Fruit fly (Drosophila melanogaster) whole organism, embryonic: Measurements from ENCODE around the gene Mrgn1.

Source experiments
- CG10654 ChIP-seq: fragments of 200-800 bp; sonication (Bioruptor generic); optimal IDR thresholded peaks from 2 replicates; lab custom pipeline; 2016; ENCODE audit warnings: missing biosample characterization, missing genetic modification characterization
- CG11093 ChIP-seq: fragments of 200-800 bp; sonication (Bioruptor generic); IDR thresholded peaks from 3 replicates; pipeline ENCODE4 v1.3.6; 2022; ENCODE audit warnings: missing biosample characterization, missing genetic modification characterization
- CG11398 ChIP-seq: fragments of 200-800 bp; sonication (Bioruptor generic); optimal IDR thresholded peaks from 2 replicates; lab custom pipeline; 2016; ENCODE audit warnings: missing biosample characterization, missing genetic modification characterization
- CG11723 ChIP-seq: fragments of 200-800 bp; sonication (Bioruptor generic); optimal IDR thresholded peaks from 2 replicates; lab custom pipeline; 2017; ENCODE audit warnings: missing biosample characterization, mild to moderate bottlenecking, missing genetic modification characterization
- CG12236 ChIP-seq: fragments of 200-800 bp; sonication (Bioruptor generic); optimal IDR thresholded peaks from 2 replicates; lab custom pipeline; 2016; ENCODE audit warnings: missing biosample characterization, missing genetic modification characterization
- CG13287 ChIP-seq: fragments of 200-800 bp; sonication (Bioruptor generic); IDR thresholded peaks from 2 replicates; pipeline ENCODE4 v1.3.6; 2022; ENCODE audit warnings: missing biosample characterization, missing genetic modification characterization; ENCODE audit not compliant: partially characterized antibody
- CG13296 ChIP-seq: fragments of 200-800 bp; sonication (Bioruptor generic); optimal IDR thresholded peaks from 3 replicates; lab custom pipeline; 2018; ENCODE audit warnings: missing biosample characterization, mild to moderate bottlenecking, missing genetic modification characterization
- CG14050 ChIP-seq: fragments of 200-800 bp; sonication (Bioruptor generic); IDR thresholded peaks from 3 replicates; pipeline ENCODE4 v1.3.6; 2022; ENCODE audit warnings: missing biosample characterization, missing genetic modification characterization
- CG17361 ChIP-seq: fragments of 200-800 bp; sonication (Bioruptor generic); IDR thresholded peaks from 3 replicates; pipeline ENCODE4 v1.3.6; 2022; ENCODE audit warnings: missing biosample characterization, missing genetic modification characterization
- CG18262 ChIP-seq: fragments of 200-800 bp; optimal IDR thresholded peaks from 3 replicates; lab custom pipeline; 2019; ENCODE audit warnings: missing biosample characterization, mild to moderate bottlenecking, missing genetic modification characterization, moderate library complexity
- CG3163 ChIP-seq: fragments of 200-800 bp; sonication (Bioruptor generic); optimal IDR thresholded peaks from 3 replicates; lab custom pipeline; 2016; ENCODE audit warnings: missing biosample characterization, missing genetic modification characterization
- CG32767 ChIP-seq: fragments of 200-800 bp; sonication (Bioruptor generic); IDR thresholded peaks from 2 replicates; pipeline ENCODE4 v1.3.6; 2022; ENCODE audit warnings: missing biosample characterization, missing genetic modification characterization
- CG33213 ChIP-seq: fragments of 200-800 bp; sonication (Bioruptor generic); optimal IDR thresholded peaks from 3 replicates; lab custom pipeline; 2016; ENCODE audit warnings: missing biosample characterization, missing genetic modification characterization
- CG4404 ChIP-seq: fragments of 200-800 bp; sonication (Bioruptor generic); IDR thresholded peaks from 2 replicates; pipeline ENCODE4 v1.3.6; 2022; ENCODE audit warnings: missing biosample characterization, missing genetic modification characterization
- CG4730 ChIP-seq: fragments of 200-800 bp; sonication (Bioruptor generic); IDR thresholded peaks from 2 replicates; pipeline ENCODE4 v1.3.6; 2022; ENCODE audit warnings: missing biosample characterization, missing genetic modification characterization
- CG8281 ChIP-seq: fragments of 200-800 bp; sonication (Bioruptor generic); optimal IDR thresholded peaks from 2 replicates; lab custom pipeline; 2018; ENCODE audit warnings: missing biosample characterization, mild to moderate bottlenecking, missing genetic modification characterization, moderate library complexity
- CG9609 ChIP-seq: fragments of 200-800 bp; sonication (Bioruptor generic); optimal IDR thresholded peaks from 3 replicates; lab custom pipeline; 2016; ENCODE audit warnings: missing biosample characterization, missing genetic modification characterization
- D19B ChIP-seq: fragments of 200-800 bp; sonication (Bioruptor generic); optimal IDR thresholded peaks from 2 replicates; lab custom pipeline; 2017; ENCODE audit warnings: missing biosample characterization, mild to moderate bottlenecking, missing genetic modification characterization
- Dref ChIP-seq: fragments of 200-800 bp; sonication (Bioruptor generic); IDR thresholded peaks from 2 replicates; pipeline ENCODE4 v1.3.6; 2022; ENCODE audit warnings: missing biosample characterization, missing genetic modification characterization
- GATAe ChIP-seq: fragments of 200-800 bp; sonication (Bioruptor generic); conservative IDR thresholded peaks from 2 replicates; pipeline ENCODE4 v1.3.6; 2022; ENCODE audit warnings: missing biosample characterization, missing genetic modification characterization
- Hey ChIP-seq: fragments of 200-800 bp; sonication (Bioruptor generic); optimal IDR thresholded peaks from 3 replicates; lab custom pipeline; 2018; ENCODE audit warnings: missing biosample characterization, mild to moderate bottlenecking, missing genetic modification characterization
- Jarid2 ChIP-seq: fragments of 200-800 bp; sonication (Bioruptor generic); optimal IDR thresholded peaks from 3 replicates; lab custom pipeline; 2017; ENCODE audit warnings: mild to moderate bottlenecking, missing biosample characterization, missing genetic modification reagents, missing genetic modification characterization
- Lhr ChIP-seq: fragments of 200-800 bp; sonication (Bioruptor generic); optimal IDR thresholded peaks from 3 replicates; lab custom pipeline; 2017; ENCODE audit warnings: mild to moderate bottlenecking, missing biosample characterization, missing genetic modification reagents, missing genetic modification characterization
- MTF-1 ChIP-seq: fragments of 200-800 bp; sonication (Bioruptor generic); optimal IDR thresholded peaks from 2 replicates; lab custom pipeline; 2018; ENCODE audit warnings: missing biosample characterization, mild to moderate bottlenecking, missing genetic modification characterization, borderline replicate concordance
- Max ChIP-seq: fragments of 200-800 bp; sonication (Bioruptor generic); optimal IDR thresholded peaks from 2 replicates; lab custom pipeline; 2016; ENCODE audit warnings: missing biosample characterization, mild to moderate bottlenecking, missing genetic modification characterization
- Optix ChIP-seq: fragments of 200-800 bp; sonication (Bioruptor generic); IDR thresholded peaks from 3 replicates; pipeline ENCODE4 v1.3.6; 2022; ENCODE audit warnings: missing biosample characterization, missing genetic modification characterization
- Ptx1 ChIP-seq: fragments of 200-800 bp; sonication (Bioruptor generic); IDR thresholded peaks from 2 replicates; pipeline ENCODE4 v1.3.6; 2022; ENCODE audit warnings: missing biosample characterization, missing genetic modification characterization
- Rfx ChIP-seq: fragments of 200-800 bp; sonication (Bioruptor generic); IDR thresholded peaks from 2 replicates; pipeline ENCODE4 v1.3.6; 2022; ENCODE audit warnings: missing biosample characterization, missing genetic modification characterization
- Rx ChIP-seq: fragments of 200-800 bp; sonication (Bioruptor generic); IDR thresholded peaks from 2 replicates; pipeline ENCODE4 v1.3.6; 2022; ENCODE audit warnings: missing biosample characterization, missing genetic modification characterization
- Side ChIP-seq: fragments of 200-800 bp; sonication (Bioruptor generic); optimal IDR thresholded peaks from 2 replicates; lab custom pipeline; 2016; ENCODE audit warnings: missing biosample characterization, missing genetic modification characterization
- Xrp1 ChIP-seq: fragments of 200-800 bp; sonication (Bioruptor generic); IDR thresholded peaks from 2 replicates; pipeline ENCODE4 v1.3.6; 2022; ENCODE audit warnings: missing biosample characterization, missing genetic modification characterization
- YL-1 ChIP-seq: fragments of 200-800 bp; sonication (Bioruptor generic); optimal IDR thresholded peaks from 3 replicates; lab custom pipeline; 2017; ENCODE audit warnings: missing biosample characterization, mild to moderate bottlenecking, missing genetic modification characterization
- ac ChIP-seq: fragments of 200-800 bp; sonication (Bioruptor generic); optimal IDR thresholded peaks from 3 replicates; lab custom pipeline; 2017; ENCODE audit warnings: missing biosample characterization, mild to moderate bottlenecking, missing genetic modification characterization
- ci ChIP-seq: fragments of 200-800 bp; sonication (Bioruptor generic); IDR thresholded peaks from 3 replicates; pipeline ENCODE4 v1.3.6; 2022; ENCODE audit warnings: missing biosample characterization, missing genetic modification characterization
- cwo ChIP-seq: fragments of 200-800 bp; sonication (Bioruptor generic); optimal IDR thresholded peaks from 3 replicates; lab custom pipeline; 2017; ENCODE audit warnings: missing biosample characterization, missing genetic modification characterization, mild to moderate bottlenecking, moderate library complexity, missing genetic modification reagents
- en ChIP-seq: fragments of 200-800 bp; sonication (Bioruptor generic); optimal IDR thresholded peaks from 2 replicates; lab custom pipeline; 2016; ENCODE audit warnings: missing biosample characterization, missing genetic modification characterization
- gce ChIP-seq: fragments of 200-800 bp; sonication (Bioruptor generic); IDR thresholded peaks from 3 replicates; pipeline ENCODE4 v1.3.6; 2022; ENCODE audit warnings: missing biosample characterization, missing genetic modification characterization
- ham ChIP-seq: fragments of 200-800 bp; sonication (Bioruptor generic); IDR thresholded peaks from 2 replicates; pipeline ENCODE4 v1.3.6; 2022; ENCODE audit warnings: missing biosample characterization, missing genetic modification characterization
- hb ChIP-seq: fragments of 200-800 bp; sonication (Bioruptor generic); IDR thresholded peaks from 3 replicates; pipeline ENCODE4 v1.3.6; 2022; ENCODE audit warnings: missing biosample characterization, missing genetic modification characterization; ENCODE audit not compliant: partially characterized antibody
- her ChIP-seq: fragments of 200-800 bp; sonication (Bioruptor generic); optimal IDR thresholded peaks from 2 replicates; lab custom pipeline; 2016; ENCODE audit warnings: missing biosample characterization, missing genetic modification characterization
- insv ChIP-seq, 2 experiments: fragments of 200-800 bp; sonication (Bioruptor generic); optimal IDR thresholded peaks; 3 replicates each; lab custom pipeline; 2016 to 2018; ENCODE audit warnings: missing biosample characterization in 2 of 2, missing genetic modification characterization in 2 of 2
- kah ChIP-seq: fragments of 200-800 bp; sonication (Bioruptor generic); optimal IDR thresholded peaks from 2 replicates; lab custom pipeline; 2018; ENCODE audit warnings: missing biosample characterization, mild to moderate bottlenecking, missing genetic modification characterization
- nmo ChIP-seq: fragments of 200-800 bp; sonication (Bioruptor generic); optimal IDR thresholded peaks from 2 replicates; lab custom pipeline; 2018; ENCODE audit warnings: missing biosample characterization, mild to moderate bottlenecking, missing genetic modification characterization, moderate library complexity
- pb ChIP-seq: fragments of 200-800 bp; sonication (Bioruptor generic); optimal IDR thresholded peaks from 3 replicates; lab custom pipeline; 2016; ENCODE audit warnings: missing biosample characterization, missing genetic modification characterization
- prd ChIP-seq, 3 experiments: fragments of >200 bp in 2 of 3; fragments of 200-800 bp in 1 of 3; sonication (Bioruptor generic) in 1 of 3; optimal IDR thresholded peaks in 2 of 3; IDR thresholded peaks in 1 of 3; 2 replicates in 2 of 3; 3 replicates in 1 of 3; pipeline versions ENCODE4 v1.3.6 to Lab custom; 2017 to 2022; ENCODE audit warnings: missing biosample characterization in 1 of 3, missing genetic modification characterization in 1 of 3
- scrt ChIP-seq: fragments of 200-800 bp; sonication (Bioruptor generic); optimal IDR thresholded peaks from 2 replicates; lab custom pipeline; 2018; ENCODE audit warnings: missing biosample characterization, mild to moderate bottlenecking, missing genetic modification characterization, moderate library complexity
- tap ChIP-seq: fragments of 200-800 bp; optimal IDR thresholded peaks from 3 replicates; lab custom pipeline; 2019; ENCODE audit warnings: missing biosample characterization, mild to moderate bottlenecking, missing genetic modification characterization, moderate library complexity
- trh ChIP-seq: fragments of 200-800 bp; sonication (Bioruptor generic); optimal IDR thresholded peaks from 2 replicates; lab custom pipeline; 2016; ENCODE audit warnings: missing biosample characterization, missing genetic modification characterization
- tx ChIP-seq: fragments of 200-800 bp; sonication (Bioruptor generic); optimal IDR thresholded peaks from 2 replicates; lab custom pipeline; 2016; ENCODE audit warnings: missing biosample characterization, missing genetic modification characterization
- yki ChIP-seq: fragments of >200 bp; optimal IDR thresholded peaks from 3 replicates; lab custom pipeline; 2018
- zf30C ChIP-seq: fragments of 200-800 bp; sonication (Bioruptor generic); optimal IDR thresholded peaks from 3 replicates; lab custom pipeline; 2018; ENCODE audit warnings: missing biosample characterization, mild to moderate bottlenecking, missing genetic modification characterization

The Mrgn1 gene

dm6 chrX:13739411-13739888, 17.7 kb upstream of the Mrgn1 start, which contains the start of gene CG11151 (continued):
- TF ChIP-seq gce (GFP tag; lab: Robert Waterston, UW) (peak; percentile 90), CG17361 (peak; percentile 96), Rfx (peak; percentile 96), Max (peak; percentile 96), ac (peak; percentile 94), Rx (peak; percentile 93), CG3163 (GFP tag; lab: Kevin White, UChicago) (peak; percentile 88), Jarid2 (peak; percentile 78), CG13287 (GFP tag; lab: Robert Waterston, UW) (peak; percentile 70), prd (optimal IDR thresholded peaks at IDR 0.05; lab: Kevin White, UChicago) (no peak), prd (GFP tag; IDR thresholded peaks at IDR 0.05; lab: Robert Waterston, UW) (peak; percentile 97), tx (GFP tag; lab: Kevin White, UChicago) (peak; percentile 95), MTF-1 (GFP tag; lab: Kevin White, UChicago) (peak; percentile 92), en (GFP tag; lab: Kevin White, UChicago) (peak; percentile 95), CG8281 (tag; lab: Kevin White, UChicago) (peak; percentile 88), Optix (GFP tag; lab: Robert Waterston, UW) (peak; percentile 91), Lhr (GFP tag; lab: Kevin White, UChicago) (peak; percentile 87), CG18262 (peak; percentile 97), CG4404 (GFP tag; lab: Robert Waterston, UW) (peak; percentile 91), CG11398 (GFP tag; lab: Kevin White, UChicago) (peak; percentile 97), ci (GFP tag; lab: Robert Waterston, UW) (peak; percentile 98), CG14050 (GFP tag; lab: Robert Waterston, UW) (peak; percentile 94), scrt (peak; percentile 94), CG11093 (GFP tag; lab: Robert Waterston, UW) (peak; percentile 85), CG11723 (GFP tag; lab: Kevin White, UChicago) (peak; percentile 96), YL-1 (GFP tag; lab: Kevin White, UChicago) (peak; percentile 88), insv (GFP tag; optimal IDR thresholded peaks at IDR 0.05; lab: Kevin White, UChicago) (peak; percentile 40 to 77), kah (GFP tag; lab: Kevin White, UChicago) (peak; percentile 94), cwo (GFP tag; lab: Kevin White, UChicago) (peak; percentile 94), ham (GFP tag; lab: Robert Waterston, UW) (peak; percentile 76; the same call in 1 of the 2 replicates), CG32767 (GFP tag; lab: Robert Waterston, UW) (peak; percentile 95), Ptx1 (GFP tag; lab: Robert Waterston, UW) (peak; percentile 96), Hey (peak; percentile 85), CG13296 (GFP tag; lab: Kevin White, UChicago) (peak; percentile 96), Side (GFP tag; lab: Kevin White, UChicago) (peak; percentile 96), CG4730 (GFP tag; lab: Robert Waterston, UW) (peak; percentile 94), pb (peak; percentile 95), CG9609 (GFP tag; lab: Kevin White, UChicago) (peak; percentile 98), hb (GFP tag; lab: Robert Waterston, UW) (peak; percentile 76; the same call in 1 of the 3 replicates), CG33213 (peak; percentile 94), yki (no peak), Xrp1 (GFP tag; lab: Robert Waterston, UW) (peak; percentile 97), her (GFP tag; lab: Kevin White, UChicago) (peak; percentile 95), D19B (peak; percentile 90), nmo (GFP tag; lab: Kevin White, UChicago) (peak; percentile 97), Dref (GFP tag; lab: Robert Waterston, UW) (peak; percentile 31; the same call in 1 of the 2 replicates), zf30C (GFP tag; lab: Kevin White, UChicago) (peak; percentile 32), tap (tag; lab: Kevin White, UChicago) (peak; percentile 94), trh (peak; percentile 87), CG10654 (GFP tag; lab: Kevin White, UChicago) (peak; percentile 95), GATAe (GFP tag; lab: Robert Waterston, UW) (peak; percentile 76), CG12236 (peak; percentile 97)
